Fruit fly (Drosophila melanogaster) whole organism, pupa: ENCODE results near the gene Oatp30B.

ENCODE experiments used
- CG10348 ChIP-seq: fragments of 200-800 bp; sonication (Bioruptor generic); IDR thresholded peaks from 2 replicates; pipeline ENCODE4 v1.3.6; 2022; ENCODE audit warnings: missing biosample characterization, missing genetic modification characterization
- CG12605 ChIP-seq: fragments of 200-800 bp; sonication (Bioruptor generic); IDR thresholded peaks from 2 replicates; pipeline ENCODE4 v1.3.6; 2022; ENCODE audit warnings: missing biosample characterization, missing genetic modification characterization
- CG13204 ChIP-seq: fragments of 200-800 bp; sonication (Bioruptor generic); optimal IDR thresholded peaks from 2 replicates; lab custom pipeline; 2018; ENCODE audit warnings: missing biosample characterization, mild to moderate bottlenecking, missing genetic modification characterization, moderate library complexity
- CG15710 ChIP-seq: fragments of 200-800 bp; sonication (Bioruptor generic); optimal IDR thresholded peaks from 2 replicates; lab custom pipeline; 2018; ENCODE audit warnings: missing biosample characterization, mild to moderate bottlenecking, missing genetic modification characterization, moderate library complexity
- CG32121 ChIP-seq: fragments of 200-800 bp; sonication (Bioruptor generic); IDR thresholded peaks from 2 replicates; pipeline ENCODE4 v1.3.6; 2022; ENCODE audit warnings: missing biosample characterization, missing genetic modification characterization
- CG8159 ChIP-seq: fragments of 200-800 bp; sonication (Bioruptor generic); optimal IDR thresholded peaks from 3 replicates; lab custom pipeline; 2018; ENCODE audit warnings: missing biosample characterization, mild to moderate bottlenecking, missing genetic modification characterization, moderate library complexity
- CG8301 ChIP-seq: fragments of 200-800 bp; sonication (Bioruptor generic); optimal IDR thresholded peaks from 2 replicates; lab custom pipeline; 2018; ENCODE audit warnings: missing biosample characterization, mild to moderate bottlenecking, missing genetic modification characterization
- CG9948 ChIP-seq: fragments of 200-800 bp; sonication (Bioruptor generic); optimal IDR thresholded peaks from 2 replicates; lab custom pipeline; 2018; ENCODE audit warnings: missing biosample characterization, mild to moderate bottlenecking, missing genetic modification characterization, moderate library complexity
- D1 ChIP-seq: fragments of 200-800 bp; sonication (Bioruptor generic); optimal IDR thresholded peaks from 2 replicates; lab custom pipeline; 2018; ENCODE audit warnings: missing biosample characterization, mild to moderate bottlenecking, missing genetic modification characterization, moderate library complexity
- EcR ChIP-seq: fragments of 200-800 bp; sonication (Bioruptor generic); optimal IDR thresholded peaks from 3 replicates; lab custom pipeline; 2019; ENCODE audit warnings: missing biosample characterization, missing genetic modification characterization, mild to moderate bottlenecking, moderate library complexity, missing genetic modification reagents
- Ets98B ChIP-seq: fragments of 200-800 bp; sonication (Bioruptor generic); IDR thresholded peaks from 2 replicates; pipeline ENCODE4 v1.3.6; 2022; ENCODE audit warnings: missing biosample characterization, missing genetic modification characterization
- Pif1B ChIP-seq: fragments of 200-800 bp; sonication (Bioruptor generic); optimal IDR thresholded peaks from 3 replicates; lab custom pipeline; 2016; ENCODE audit warnings: missing biosample characterization, missing genetic modification characterization
- fd96Ca ChIP-seq: fragments of 200-800 bp; sonication (Bioruptor generic); IDR thresholded peaks from 3 replicates; pipeline ENCODE4 v1.3.6; 2022; ENCODE audit warnings: missing biosample characterization, missing genetic modification characterization
- rn ChIP-seq: fragments of 200-800 bp; sonication (Bioruptor generic); IDR thresholded peaks from 2 replicates; pipeline ENCODE4 v1.3.6; 2022; ENCODE audit warnings: missing biosample characterization, missing genetic modification characterization

DNA sequence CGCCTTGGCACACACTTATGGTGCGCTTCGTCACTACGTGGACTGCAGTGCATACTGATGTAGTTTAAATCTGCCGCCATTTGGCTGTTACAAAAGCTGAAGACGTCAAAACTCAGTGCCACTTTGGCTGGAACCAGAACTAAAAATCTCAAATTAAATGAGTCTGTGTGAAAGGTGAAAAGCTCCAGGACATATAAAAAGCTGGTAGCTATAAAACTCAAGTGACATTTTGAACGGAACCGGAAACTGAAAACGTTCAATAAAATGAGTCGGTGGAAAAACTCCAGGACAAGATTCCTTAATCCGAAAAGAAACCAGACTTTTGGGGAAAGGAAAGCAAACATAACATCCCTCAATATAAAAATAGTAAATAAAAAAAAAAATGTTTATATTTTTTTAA, 30.2 kb upstream of the Oatp30B start:
- TF ChIP-seq D1 (tag; lab: Kevin White, UChicago) (no peak), CG15710 (tag; lab: Kevin White, UChicago) (no peak), CG13204 (GFP tag; lab: Kevin White, UChicago) (peak; percentile 11), Pif1B (peak; percentile 68), CG32121 (GFP tag; lab: Robert Waterston, UW) (peak; percentile 70), CG9948 (tag; lab: Kevin White, UChicago) (peak; percentile 19), rn (GFP tag; lab: Robert Waterston, UW) (no peak), EcR (GFP tag; lab: Kevin White, UChicago) (no peak), CG12605 (GFP tag; lab: Robert Waterston, UW) (peak; percentile 71), CG8159 (tag; lab: Kevin White, UChicago) (peak; percentile 62), CG10348 (GFP tag; lab: Robert Waterston, UW) (no peak), fd96Ca (peak; percentile 71; the same call in 2 of the 3 replicates), Ets98B (GFP tag; lab: Robert Waterston, UW) (peak; percentile 82), CG8301 (peak; percentile 29)
